Worm (Caenorhabditis elegans) whole organism, mixed stage, embryonic: Measurements from ENCODE around the gene C09G1.4.

Experiments
- lin-13 ChIP-seq: fragments of 150-350 bp; optimal IDR thresholded peaks from 2 replicates; lab custom pipeline; 2014; ENCODE audit warnings: missing biosample characterization, missing genetic modification characterization
- mab-5 ChIP-seq: fragments of 150-350 bp; optimal IDR thresholded peaks from 2 replicates; lab custom pipeline; 2014; ENCODE audit warnings: missing biosample characterization, missing genetic modification characterization
- snpc-4 ChIP-seq: fragments of 150-350 bp; optimal IDR thresholded peaks from 2 replicates; lab custom pipeline; 2014; ENCODE audit warnings: missing biosample characterization, missing genetic modification characterization
- tbx-8 ChIP-seq: fragments of 200-800 bp; sonication (Bioruptor generic); optimal IDR thresholded peaks from 2 replicates; lab custom pipeline; 2018; ENCODE audit warnings: mild to moderate bottlenecking, missing genetic modification characterization, moderate library complexity, missing compliant biosample characterization
- ztf-11 ChIP-seq: fragments of 150-350 bp; optimal IDR thresholded peaks from 2 replicates; lab custom pipeline; 2014; ENCODE audit warnings: missing biosample characterization, missing genetic modification characterization

- TF ChIP-seq snpc-4 (tag; lab: Kevin White, UChicago) (no peak), tbx-8 (GFP tag; lab: Kevin White, UChicago) (no peak), mab-5 (tag; lab: Kevin White, UChicago) (no peak), lin-13 (tag; lab: Kevin White, UChicago) (no peak), ztf-11 (tag; lab: Kevin White, UChicago) (no peak)
Measured at ce11 chrX:15988577-15988976, 17.9 kb downstream of the C09G1.4 start.
